Fruit fly (Drosophila melanogaster): ENCODE results near the gene Prx6a.

Gene Prx6a

dm6 chr2L:2856960-2857584 is 21.0 kb downstream of the Prx6a start, which contains the start of gene CG2991 (continued):
- TF ChIP-seq HLH3B (GFP tag; IDR thresholded peaks at IDR 0.05) (no peak), CG33213 (GFP tag; optimal IDR thresholded peaks at IDR 0.05) (peak; percentile 68), pho (GFP tag; optimal IDR thresholded peaks at IDR 0.05) (peak; percentile 38), Dbx (GFP tag; IDR thresholded peaks at IDR 0.05) (0 out of 3 replicates have a peak, but pooled peaks have one; percentile 21), CG9817 (tag; optimal IDR thresholded peaks at IDR 0.05) (peak; percentile 8), Max (GFP tag; optimal IDR thresholded peaks at IDR 0.05) (peak; percentile 40), Elba2 (GFP tag; optimal IDR thresholded peaks at IDR 0.05) (peak; percentile 91), CG1647 (GFP tag; optimal IDR thresholded peaks at IDR 0.05) (peak; percentile 14), CG4360 (GFP tag; IDR thresholded peaks at IDR 0.05) (no peak; the same call in 1 of the 2 replicates), az2 (GFP tag; optimal IDR thresholded peaks at IDR 0.05) (no peak), CG8290 (GFP tag; optimal IDR thresholded peaks at IDR 0.05) (no peak), CG8290 (tag; optimal IDR thresholded peaks at IDR 0.05) (peak in 1 of 2 experiments; percentile 75), Fer2 (tag; optimal IDR thresholded peaks at IDR 0.05) (no peak), Med (GFP tag) (peak; percentile 85), CG2120 (GFP tag; optimal IDR thresholded peaks at IDR 0.05) (peak; percentile 41), HLH54F (GFP tag; optimal IDR thresholded peaks at IDR 0.05) (peak; percentile 16), CG12391 (tag; optimal IDR thresholded peaks at IDR 0.05) (peak; percentile 40), kay (GFP tag; optimal IDR thresholded peaks at IDR 0.05) (no peak), amos (GFP tag; IDR thresholded peaks at IDR 0.05; ENCODE audit: partially characterized antibody) (peak; percentile 90; the same call in 1 of the 2 replicates), Eip74EF (GFP tag; optimal IDR thresholded peaks at IDR 0.05) (peak in 1 of 2 experiments; percentile 28), CG2129 (GFP tag; IDR thresholded peaks at IDR 0.05; ENCODE audit: partially characterized antibody) (peak; percentile 38; the same call in 1 of the 2 replicates), shn (GFP tag; optimal IDR thresholded peaks at IDR 0.05) (no peak), ftz-f1 (GFP tag; optimal IDR thresholded peaks at IDR 0.05) (peak; percentile 15), CG12071 (GFP tag; optimal IDR thresholded peaks at IDR 0.05) (no peak), h (optimal IDR thresholded peaks at IDR 0.05) (no peak), CG4617 (GFP tag; optimal IDR thresholded peaks at IDR 0.05; ENCODE audit: borderline replicate concordance) (peak; percentile 86), br (optimal IDR thresholded peaks at IDR 0.05) (no peak), CG30020 (tag; optimal IDR thresholded peaks at IDR 0.05) (peak; percentile 77), CG12236 (GFP tag; optimal IDR thresholded peaks at IDR 0.05) (no peak), jing (GFP tag; optimal IDR thresholded peaks at IDR 0.05) (no peak), CG13287 (GFP tag; IDR thresholded peaks at IDR 0.05; ENCODE audit: partially characterized antibody) (peak; percentile 87), hb (GFP tag; IDR thresholded peaks at IDR 0.05; ENCODE audit: partially characterized antibody) (peak; percentile 53; the same call in 1 of the 3 replicates), ken (GFP tag; IDR thresholded peaks at IDR 0.05) (0 out of 3 replicates have a peak, but pooled peaks have one; percentile 10), grau (tag; optimal IDR thresholded peaks at IDR 0.05) (peak; percentile 45), fd102C (GFP tag; optimal IDR thresholded peaks at IDR 0.05) (no peak), CG14667 (GFP tag; IDR thresholded peaks at IDR 0.05) (no peak), bcd (GFP tag; optimal IDR thresholded peaks at IDR 0.05) (no peak), CG9797 (GFP tag; optimal IDR thresholded peaks at IDR 0.05) (peak; percentile 98), Hr51 (GFP tag; optimal IDR thresholded peaks at IDR 0.05) (peak in 1 of 2 experiments; percentile 24), ro (GFP tag; IDR thresholded peaks at IDR 0.05) (no peak), CG13894 (tag; optimal IDR thresholded peaks at IDR 0.05) (peak; percentile 73), CG16863 (GFP tag; optimal IDR thresholded peaks at IDR 0.05) (no peak), Dad (GFP tag; optimal IDR thresholded peaks at IDR 0.05) (no peak), Sry-β (GFP tag; optimal IDR thresholded peaks at IDR 0.05) (peak; percentile 2), NC2β (GFP tag; optimal IDR thresholded peaks at IDR 0.05) (peak; percentile 25), row (GFP tag; IDR thresholded peaks at IDR 0.05) (peak; percentile 60; the same call in 2 of the 3 replicates), CG8924 (tag; optimal IDR thresholded peaks at IDR 0.05) (peak; percentile 77), CG10274 (GFP tag; optimal IDR thresholded peaks at IDR 0.05) (no peak), lbe (GFP tag; optimal IDR thresholded peaks at IDR 0.05) (peak; percentile 55), CG16813 (GFP tag; IDR thresholded peaks at IDR 0.05; ENCODE audit: partially characterized antibody) (peak; percentile 78)
